Fruit fly (Drosophila melanogaster) whole organism, embryonic: Measurements from ENCODE around the gene Chd64.
A peak's percentile ranks its signal among the peaks of the same experiment; 100 is the strongest.

Experiments used
- Adf1 ChIP-seq: fragments of 200-800 bp; sonication (Bioruptor generic); IDR thresholded peaks from 2 replicates; pipeline ENCODE4 v1.3.6; 2022; ENCODE audit warnings: missing biosample characterization, missing genetic modification characterization
- Bdp1 ChIP-seq: fragments of 200-800 bp; sonication (Bioruptor generic); optimal IDR thresholded peaks from 3 replicates; lab custom pipeline; 2016; ENCODE audit warnings: missing biosample characterization, missing genetic modification characterization
- CG10431 ChIP-seq: fragments of 200-800 bp; sonication (Bioruptor generic); optimal IDR thresholded peaks from 3 replicates; lab custom pipeline; 2018; ENCODE audit warnings: missing biosample characterization, mild to moderate bottlenecking, missing genetic modification characterization
- CG11723 ChIP-seq: fragments of 200-800 bp; sonication (Bioruptor generic); optimal IDR thresholded peaks from 2 replicates; lab custom pipeline; 2017; ENCODE audit warnings: missing biosample characterization, mild to moderate bottlenecking, missing genetic modification characterization
- CG12071 ChIP-seq: fragments of 200-800 bp; sonication (Bioruptor generic); optimal IDR thresholded peaks from 3 replicates; lab custom pipeline; 2018; ENCODE audit warnings: missing biosample characterization, mild to moderate bottlenecking, missing genetic modification characterization
- CG18262 ChIP-seq: fragments of 200-800 bp; optimal IDR thresholded peaks from 3 replicates; lab custom pipeline; 2019; ENCODE audit warnings: missing biosample characterization, mild to moderate bottlenecking, missing genetic modification characterization, moderate library complexity
- CG1832 ChIP-seq: fragments of 200-800 bp; sonication (Bioruptor generic); optimal IDR thresholded peaks from 2 replicates; lab custom pipeline; 2017; ENCODE audit warnings: missing biosample characterization, mild to moderate bottlenecking, missing genetic modification characterization, inconsistent platforms
- CG18476 ChIP-seq: fragments of 200-800 bp; sonication (Bioruptor generic); optimal IDR thresholded peaks from 2 replicates; lab custom pipeline; 2016; ENCODE audit warnings: missing biosample characterization, mild to moderate bottlenecking, missing genetic modification characterization
- CG2712 ChIP-seq: fragments of 200-800 bp; optimal IDR thresholded peaks from 3 replicates; lab custom pipeline; 2019; ENCODE audit warnings: missing biosample characterization, mild to moderate bottlenecking, missing genetic modification characterization, moderate library complexity
- CG31224 ChIP-seq: fragments of 200-800 bp; sonication (Bioruptor generic); IDR thresholded peaks from 2 replicates; pipeline ENCODE4 v1.3.6; 2022; ENCODE audit warnings: missing biosample characterization, missing genetic modification characterization
- CG31441 ChIP-seq: fragments of 200-800 bp; sonication (Bioruptor generic); IDR thresholded peaks from 2 replicates; pipeline ENCODE4 v1.3.6; 2022; ENCODE audit warnings: missing biosample characterization, missing genetic modification characterization
- CG3281 ChIP-seq: fragments of 200-800 bp; sonication (Bioruptor generic); optimal IDR thresholded peaks from 3 replicates; lab custom pipeline; 2017; ENCODE audit warnings: missing biosample characterization, mild to moderate bottlenecking, missing genetic modification characterization
- CG33213 ChIP-seq: fragments of 200-800 bp; sonication (Bioruptor generic); optimal IDR thresholded peaks from 3 replicates; lab custom pipeline; 2016; ENCODE audit warnings: missing biosample characterization, missing genetic modification characterization
- CG4282 ChIP-seq: fragments of 200-800 bp; sonication (Bioruptor generic); optimal IDR thresholded peaks from 2 replicates; lab custom pipeline; 2016; ENCODE audit warnings: missing biosample characterization, missing genetic modification characterization
- CG4424 ChIP-seq: fragments of 200-800 bp; sonication (Bioruptor generic); optimal IDR thresholded peaks from 3 replicates; lab custom pipeline; 2016; ENCODE audit warnings: missing biosample characterization, missing genetic modification characterization
- CG6254 ChIP-seq: fragments of 200-800 bp; sonication (Bioruptor generic); optimal IDR thresholded peaks from 3 replicates; lab custom pipeline; 2017; ENCODE audit warnings: mild to moderate bottlenecking, missing biosample characterization, missing genetic modification reagents, missing genetic modification characterization
- CG6791 ChIP-seq: fragments of 200-800 bp; sonication (Bioruptor generic); IDR thresholded peaks from 3 replicates; pipeline ENCODE4 v1.3.6; 2022; ENCODE audit warnings: missing biosample characterization, missing genetic modification characterization; ENCODE audit not compliant: partially characterized antibody
- CG9437 ChIP-seq: fragments of 200-800 bp; sonication (Bioruptor generic); optimal IDR thresholded peaks from 2 replicates; lab custom pipeline; 2018; ENCODE audit warnings: missing biosample characterization, mild to moderate bottlenecking, missing genetic modification characterization
- CG9932 ChIP-seq: fragments of 200-800 bp; sonication (Bioruptor generic); IDR thresholded peaks from 2 replicates; pipeline ENCODE4 v1.3.6; 2022; ENCODE audit warnings: missing biosample characterization, missing genetic modification characterization
- CHES-1-like ChIP-seq: fragments of 200-800 bp; sonication (Bioruptor generic); optimal IDR thresholded peaks from 2 replicates; lab custom pipeline; 2016; ENCODE audit warnings: missing biosample characterization, missing genetic modification characterization
- Eip74EF ChIP-seq, 2 experiments: fragments of 200-800 bp in 1 of 2; fragments of >200 bp in 1 of 2; sonication (Bioruptor generic) in 1 of 2; optimal IDR thresholded peaks; 2 replicates each; lab custom pipeline; 2017 to 2019; ENCODE audit warnings: missing biosample characterization in 2 of 2, missing genetic modification characterization in 2 of 2, mild to moderate bottlenecking in 1 of 2, moderate library complexity in 1 of 2
- Hr78 ChIP-seq, 2 experiments: fragments of 200-800 bp in 1 of 2; fragments of >200 bp in 1 of 2; sonication (Bioruptor generic) in 1 of 2; optimal IDR thresholded peaks; 2 replicates each; lab custom pipeline; 2017 to 2019; ENCODE audit warnings: missing biosample characterization in 2 of 2, missing genetic modification characterization in 2 of 2, mild to moderate bottlenecking in 1 of 2, moderate library complexity in 1 of 2
- MESR4 ChIP-seq: fragments of 200-800 bp; sonication (Bioruptor generic); optimal IDR thresholded peaks from 2 replicates; lab custom pipeline; 2018; ENCODE audit warnings: missing biosample characterization, mild to moderate bottlenecking, missing genetic modification characterization, moderate library complexity
- NC2α ChIP-seq: fragments of 200-800 bp; sonication (Bioruptor generic); optimal IDR thresholded peaks from 2 replicates; lab custom pipeline; 2016; ENCODE audit warnings: missing biosample characterization, missing genetic modification characterization
- Nf-YB ChIP-seq: fragments of 200-800 bp; sonication (Bioruptor generic); optimal IDR thresholded peaks from 3 replicates; lab custom pipeline; 2019; ENCODE audit warnings: missing biosample characterization, mild to moderate bottlenecking, missing genetic modification characterization, moderate library complexity
- Nf-YC ChIP-seq: fragments of 200-800 bp; optimal IDR thresholded peaks from 3 replicates; lab custom pipeline; 2019; ENCODE audit warnings: missing biosample characterization, mild to moderate bottlenecking, missing genetic modification characterization, moderate library complexity
- Ssrp ChIP-seq: fragments of 200-800 bp; sonication (Bioruptor generic); optimal IDR thresholded peaks from 2 replicates; lab custom pipeline; 2018; ENCODE audit warnings: missing biosample characterization, mild to moderate bottlenecking, missing genetic modification characterization, moderate library complexity
- Stat92E ChIP-seq, 3 experiments: fragments of >200 bp in 2 of 3; fragments of 200-800 bp in 1 of 3; sonication (Bioruptor generic) in 1 of 3; optimal IDR thresholded peaks; 2 replicates each; lab custom pipeline; 2017 to 2019; ENCODE audit warnings: missing biosample characterization in 3 of 3, missing genetic modification characterization in 3 of 3, mild to moderate bottlenecking in 1 of 3, moderate library complexity in 1 of 3
- Tbp ChIP-seq: fragments of >200 bp; optimal IDR thresholded peaks from 2 replicates; lab custom pipeline; 2018; ENCODE audit warnings: missing biosample characterization, missing genetic modification characterization
- disco-r ChIP-seq: fragments of 200-800 bp; sonication (Bioruptor generic); optimal IDR thresholded peaks from 2 replicates; lab custom pipeline; 2016; ENCODE audit warnings: missing biosample characterization, missing genetic modification characterization
- dmrt11E ChIP-seq: fragments of 200-800 bp; sonication (Bioruptor generic); optimal IDR thresholded peaks from 3 replicates; lab custom pipeline; 2018; ENCODE audit warnings: missing biosample characterization, mild to moderate bottlenecking, missing genetic modification characterization, moderate library complexity
- gfzf ChIP-seq: fragments of 200-800 bp; sonication (Bioruptor generic); optimal IDR thresholded peaks from 2 replicates; lab custom pipeline; 2016; ENCODE audit warnings: missing biosample characterization, mild to moderate bottlenecking, missing genetic modification characterization, moderate library complexity
- jumu ChIP-seq: fragments of 200-800 bp; sonication (Bioruptor generic); optimal IDR thresholded peaks from 3 replicates; lab custom pipeline; 2016; ENCODE audit warnings: missing biosample characterization, missing genetic modification characterization
- lola ChIP-seq, 3 experiments: fragments of >200 bp in 2 of 3; fragments of 200-800 bp in 1 of 3; sonication (Bioruptor generic) in 1 of 3; optimal IDR thresholded peaks; 2 replicates each; lab custom pipeline; 2017 to 2019; ENCODE audit warnings: missing biosample characterization in 3 of 3, missing genetic modification characterization in 3 of 3, mild to moderate bottlenecking in 1 of 3, moderate library complexity in 1 of 3
- prd ChIP-seq, 3 experiments: fragments of >200 bp in 2 of 3; fragments of 200-800 bp in 1 of 3; sonication (Bioruptor generic) in 1 of 3; optimal IDR thresholded peaks in 2 of 3; IDR thresholded peaks in 1 of 3; 2 replicates in 2 of 3; 3 replicates in 1 of 3; pipeline versions ENCODE4 v1.3.6 to Lab custom; 2017 to 2022; ENCODE audit warnings: missing biosample characterization in 1 of 3, missing genetic modification characterization in 1 of 3
- pros ChIP-seq: fragments of 200-800 bp; sonication (Bioruptor generic); optimal IDR thresholded peaks from 3 replicates; lab custom pipeline; 2019; ENCODE audit warnings: missing biosample characterization, mild to moderate bottlenecking, missing genetic modification characterization, moderate library complexity
- seq ChIP-seq: fragments of 200-800 bp; sonication (Bioruptor generic); IDR thresholded peaks from 2 replicates; pipeline ENCODE4 v1.3.6; 2022; ENCODE audit warnings: missing biosample characterization, missing genetic modification characterization
- sob ChIP-seq: fragments of 200-800 bp; sonication (Bioruptor generic); IDR thresholded peaks from 2 replicates; pipeline ENCODE4 v1.3.6; 2022; ENCODE audit warnings: missing biosample characterization, missing genetic modification characterization

Chd64 gene

DNA sequence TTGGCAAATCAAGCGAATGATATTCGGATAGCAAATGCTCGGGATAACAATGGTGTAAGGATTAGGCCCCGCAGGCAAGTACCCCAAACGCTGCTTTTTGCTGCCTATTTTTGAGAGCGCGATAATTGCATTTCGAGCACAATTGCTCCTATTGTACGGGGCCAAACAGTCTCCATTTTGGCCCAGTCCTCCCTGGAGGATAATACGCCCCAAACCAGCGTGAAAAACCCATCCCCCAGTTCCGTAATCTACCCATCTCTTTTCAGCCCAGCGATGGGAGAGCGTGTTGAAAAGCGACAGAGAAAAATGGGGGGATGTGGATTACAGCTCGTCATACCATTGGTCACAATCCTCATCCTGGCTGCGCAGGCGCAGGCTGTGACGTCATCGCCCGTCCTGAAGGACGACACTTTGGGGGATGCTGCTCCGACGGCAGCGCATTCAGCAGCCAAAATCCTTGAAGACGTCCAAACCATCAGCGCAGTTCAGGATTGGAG is 33.4 kb downstream of the Chd64 start, which contains the start of gene Gad1 (continued):
- no peak for TF ChIP-seq jumu
- TF ChIP-seq Nf-YC (tag; lab: Kevin White, UChicago), result peak; percentile 96
- TF ChIP-seq seq (GFP tag; lab: Robert Waterston, UW), result peak; percentile 74; the same call in 1 of the 2 replicates
- no peak for TF ChIP-seq Adf1 (GFP tag; lab: Robert Waterston, UW)
- no peak for TF ChIP-seq Ssrp
- no peak for TF ChIP-seq disco-r (GFP tag; lab: Kevin White, UChicago)
- TF ChIP-seq prd (optimal IDR thresholded peaks at IDR 0.05; lab: Kevin White, UChicago), result no peak
- no peak for TF ChIP-seq prd (GFP tag; IDR thresholded peaks at IDR 0.05; lab: Robert Waterston, UW)
- no peak for TF ChIP-seq CG31441
- TF ChIP-seq Nf-YB (GFP tag; lab: Kevin White, UChicago), result peak; percentile 94
- no peak for TF ChIP-seq CG6254 (GFP tag; lab: Kevin White, UChicago)
- no peak for TF ChIP-seq Tbp
- no peak for TF ChIP-seq CG3281
- TF ChIP-seq CG2712 (tag; lab: Kevin White, UChicago), result no peak
- TF ChIP-seq CG1832 (GFP tag; lab: Kevin White, UChicago), result peak; percentile 56
- TF ChIP-seq Bdp1 (GFP tag; lab: Kevin White, UChicago), result no peak
- no peak for TF ChIP-seq NC2α (GFP tag; lab: Kevin White, UChicago)
- TF ChIP-seq CG12071, result peak; percentile 61
- TF ChIP-seq CHES-1-like (GFP tag; lab: Kevin White, UChicago), result no peak
- TF ChIP-seq MESR4, result no peak

DNA sequence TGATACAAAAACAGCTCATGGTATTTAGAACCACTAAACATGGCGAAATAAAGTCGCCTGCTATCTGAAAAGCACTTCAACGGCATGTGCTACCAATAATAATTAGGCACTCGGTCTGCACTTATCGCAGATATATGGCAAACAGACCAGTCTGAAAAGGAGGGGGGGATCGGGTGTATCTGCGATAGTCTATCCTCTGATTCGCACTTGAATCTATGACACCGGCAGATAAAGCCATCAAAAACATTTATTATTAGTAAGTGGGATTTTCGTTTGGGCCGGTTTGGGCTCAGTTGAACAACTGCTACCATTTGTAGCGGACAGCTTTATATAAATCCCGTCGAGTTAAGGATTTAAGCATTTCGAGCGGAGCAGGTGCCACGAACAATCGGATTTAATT is 34.9 kb downstream of the Chd64 start, which contains the start of gene CG14989:
TSS of gene CG14989 (plus strand) at position 301 of the 400 bp plus-strand sequence.
- TF ChIP-seq CG9437 (GFP tag; lab: Kevin White, UChicago) (no peak), pros (GFP tag; lab: Kevin White, UChicago) (no peak), CG4282 (no peak), sob (no peak), Stat92E (GFP tag; optimal IDR thresholded peaks at IDR 0.05; lab: Kevin White, UChicago) (no peak), CG6791 (GFP tag; lab: Robert Waterston, UW) (no peak), CG18262 (tag; lab: Kevin White, UChicago) (no peak), dmrt11E (no peak), lola (GFP tag; optimal IDR thresholded peaks at IDR 0.05; lab: Kevin White, UChicago) (no peak), gfzf (no peak), CG10431 (no peak), CG33213 (GFP tag; lab: Kevin White, UChicago) (no peak), Hr78 (GFP tag; optimal IDR thresholded peaks at IDR 0.05; lab: Kevin White, UChicago) (no peak), CG31224 (GFP tag; lab: Robert Waterston, UW) (no peak), CG4424 (GFP tag; lab: Kevin White, UChicago) (no peak), CG9932 (no peak), CG11723 (GFP tag; lab: Kevin White, UChicago) (no peak), Eip74EF (GFP tag; optimal IDR thresholded peaks at IDR 0.05; lab: Kevin White, UChicago) (no peak), CG18476 (GFP tag; lab: Kevin White, UChicago) (no peak)
